Fruit fly (Drosophila melanogaster): Measurements from ENCODE around the gene CG32276.

- TF ChIP-seq CG8478 (optimal IDR thresholded peaks at IDR 0.05) (no peak), CTCF (optimal IDR thresholded peaks at IDR 0.05) (no peak)
Measured at dm6 chr3L:3169107-3169506, 29.7 kb downstream of the CG32276 start, which contains the start of the genes CG32278 and CG32281.
